Fruit fly (Drosophila melanogaster) whole organism, embryonic: ENCODE results near the gene Sas-4.

ENCODE experiments used
- Bgb ChIP-seq: fragments of 200-800 bp; sonication (Bioruptor generic); IDR thresholded peaks from 2 replicates; pipeline ENCODE4 v1.3.6; 2022; ENCODE audit warnings: missing biosample characterization, missing genetic modification characterization; ENCODE audit not compliant: partially characterized antibody
- BtbVII ChIP-seq: fragments of 200-800 bp; sonication (Bioruptor generic); optimal IDR thresholded peaks from 3 replicates; lab custom pipeline; 2017; ENCODE audit warnings: missing biosample characterization, mild to moderate bottlenecking, missing genetic modification characterization
- C15 ChIP-seq: fragments of 200-800 bp; sonication (Bioruptor generic); IDR thresholded peaks from 3 replicates; pipeline ENCODE4 v1.3.6; 2022; ENCODE audit warnings: missing biosample characterization, missing genetic modification characterization
- CG10654 ChIP-seq: fragments of 200-800 bp; sonication (Bioruptor generic); optimal IDR thresholded peaks from 2 replicates; lab custom pipeline; 2016; ENCODE audit warnings: missing biosample characterization, missing genetic modification characterization
- CG12659 ChIP-seq: fragments of 200-800 bp; sonication (Bioruptor generic); optimal IDR thresholded peaks from 3 replicates; lab custom pipeline; 2017; ENCODE audit warnings: mild to moderate bottlenecking, missing biosample characterization, missing genetic modification reagents, missing genetic modification characterization
- CG13287 ChIP-seq: fragments of 200-800 bp; sonication (Bioruptor generic); IDR thresholded peaks from 2 replicates; pipeline ENCODE4 v1.3.6; 2022; ENCODE audit warnings: missing biosample characterization, missing genetic modification characterization; ENCODE audit not compliant: partially characterized antibody
- CG13894 ChIP-seq: fragments of 200-800 bp; sonication (Bioruptor generic); optimal IDR thresholded peaks from 3 replicates; lab custom pipeline; 2018; ENCODE audit warnings: missing biosample characterization, mild to moderate bottlenecking, missing genetic modification characterization, moderate library complexity
- CG16813 ChIP-seq: fragments of 200-800 bp; sonication (Bioruptor generic); IDR thresholded peaks from 3 replicates; pipeline ENCODE4 v1.3.6; 2022; ENCODE audit warnings: missing biosample characterization, missing genetic modification characterization; ENCODE audit not compliant: partially characterized antibody
- CG17359 ChIP-seq: fragments of 200-800 bp; sonication (Bioruptor generic); optimal IDR thresholded peaks from 3 replicates; lab custom pipeline; 2018; ENCODE audit warnings: missing biosample characterization, mild to moderate bottlenecking, missing genetic modification characterization, moderate library complexity
- CG1792 ChIP-seq: fragments of 200-800 bp; sonication (Bioruptor generic); optimal IDR thresholded peaks from 2 replicates; lab custom pipeline; 2016; ENCODE audit warnings: missing biosample characterization, missing genetic modification characterization
- CG32772 ChIP-seq: fragments of 200-800 bp; sonication (Bioruptor generic); IDR thresholded peaks from 2 replicates; pipeline ENCODE4 v1.3.6; 2022; ENCODE audit warnings: missing biosample characterization, missing genetic modification characterization
- CG34224 ChIP-seq: fragments of 200-800 bp; sonication (Bioruptor generic); IDR thresholded peaks from 3 replicates; pipeline ENCODE4 v1.3.6; 2022; ENCODE audit warnings: missing biosample characterization, missing genetic modification characterization; ENCODE audit not compliant: partially characterized antibody
- CG3838 ChIP-seq: fragments of 200-800 bp; sonication (Bioruptor generic); optimal IDR thresholded peaks from 3 replicates; lab custom pipeline; 2016; ENCODE audit warnings: missing biosample characterization, missing genetic modification characterization
- CG7963 ChIP-seq: fragments of 200-800 bp; sonication (Bioruptor generic); IDR thresholded peaks from 3 replicates; pipeline ENCODE4 v1.3.6; 2022; ENCODE audit warnings: missing biosample characterization, missing genetic modification characterization; ENCODE audit not compliant: partially characterized antibody
- CG9727 ChIP-seq: fragments of 200-800 bp; sonication (Bioruptor generic); optimal IDR thresholded peaks from 3 replicates; lab custom pipeline; 2017; ENCODE audit warnings: missing biosample characterization, mild to moderate bottlenecking, missing genetic modification characterization
- CTCF ChIP-seq: fragments of 200-800 bp; sonication (Bioruptor generic); optimal IDR thresholded peaks from 2 replicates; lab custom pipeline; 2017; ENCODE audit warnings: missing biosample characterization, mild to moderate bottlenecking, missing genetic modification characterization, moderate library complexity
- Doc2 ChIP-seq: fragments of 200-800 bp; sonication (Bioruptor generic); IDR thresholded peaks from 2 replicates; pipeline ENCODE4 v1.3.6; 2022; ENCODE audit warnings: missing biosample characterization, missing genetic modification characterization
- Eip74EF ChIP-seq, 2 experiments: fragments of 200-800 bp in 1 of 2; fragments of >200 bp in 1 of 2; sonication (Bioruptor generic) in 1 of 2; optimal IDR thresholded peaks; 2 replicates each; lab custom pipeline; 2017 to 2019; ENCODE audit warnings: missing biosample characterization in 2 of 2, missing genetic modification characterization in 2 of 2, mild to moderate bottlenecking in 1 of 2, moderate library complexity in 1 of 2
- Ets97D ChIP-seq: fragments of 200-800 bp; sonication (Bioruptor generic); optimal IDR thresholded peaks from 3 replicates; lab custom pipeline; 2016; ENCODE audit warnings: missing biosample characterization, missing genetic modification characterization
- Gsc ChIP-seq: fragments of 200-800 bp; sonication (Bioruptor generic); IDR thresholded peaks from 2 replicates; pipeline ENCODE4 v1.3.6; 2022; ENCODE audit warnings: missing biosample characterization, missing genetic modification characterization
- HLH4C ChIP-seq: fragments of 200-800 bp; sonication (Bioruptor generic); IDR thresholded peaks from 3 replicates; pipeline ENCODE4 v1.3.6; 2022; ENCODE audit warnings: missing biosample characterization, missing genetic modification characterization; ENCODE audit not compliant: partially characterized antibody
- HLHmδ ChIP-seq: fragments of 200-800 bp; sonication (Bioruptor generic); optimal IDR thresholded peaks from 2 replicates; lab custom pipeline; 2018; ENCODE audit warnings: missing biosample characterization, mild to moderate bottlenecking, missing genetic modification characterization, moderate library complexity
- Hr78 ChIP-seq, 2 experiments: fragments of 200-800 bp in 1 of 2; fragments of >200 bp in 1 of 2; sonication (Bioruptor generic) in 1 of 2; optimal IDR thresholded peaks; 2 replicates each; lab custom pipeline; 2017 to 2019; ENCODE audit warnings: missing biosample characterization in 2 of 2, missing genetic modification characterization in 2 of 2, mild to moderate bottlenecking in 1 of 2, moderate library complexity in 1 of 2
- NK7.1 ChIP-seq: fragments of 200-800 bp; sonication (Bioruptor generic); optimal IDR thresholded peaks from 3 replicates; lab custom pipeline; 2016; ENCODE audit warnings: missing biosample characterization, missing genetic modification characterization
- Nf-YC ChIP-seq: fragments of 200-800 bp; optimal IDR thresholded peaks from 3 replicates; lab custom pipeline; 2019; ENCODE audit warnings: missing biosample characterization, mild to moderate bottlenecking, missing genetic modification characterization, moderate library complexity
- Tbp ChIP-seq: fragments of >200 bp; optimal IDR thresholded peaks from 2 replicates; lab custom pipeline; 2018; ENCODE audit warnings: missing biosample characterization, missing genetic modification characterization
- aop ChIP-seq: fragments of 200-800 bp; sonication (Bioruptor generic); IDR thresholded peaks from 2 replicates; pipeline ENCODE4 v1.3.6; 2022; ENCODE audit warnings: missing biosample characterization, missing genetic modification characterization
- az2 ChIP-seq: fragments of 200-800 bp; sonication (Bioruptor generic); optimal IDR thresholded peaks from 3 replicates; lab custom pipeline; 2016; ENCODE audit warnings: missing biosample characterization, missing genetic modification characterization
- bab2 ChIP-seq: fragments of 200-800 bp; sonication (Bioruptor generic); optimal IDR thresholded peaks from 2 replicates; lab custom pipeline; 2016; ENCODE audit warnings: missing biosample characterization, missing genetic modification characterization
- cas ChIP-seq: fragments of 200-800 bp; sonication (Bioruptor generic); IDR thresholded peaks from 2 replicates; pipeline ENCODE4 v1.3.6; 2022; ENCODE audit warnings: missing biosample characterization, missing genetic modification characterization
- chn ChIP-seq: fragments of 200-800 bp; sonication (Bioruptor generic); optimal IDR thresholded peaks from 2 replicates; lab custom pipeline; 2016; ENCODE audit warnings: missing biosample characterization, missing genetic modification characterization
- cwo ChIP-seq: fragments of 200-800 bp; sonication (Bioruptor generic); optimal IDR thresholded peaks from 3 replicates; lab custom pipeline; 2017; ENCODE audit warnings: missing biosample characterization, missing genetic modification characterization, mild to moderate bottlenecking, moderate library complexity, missing genetic modification reagents
- hbn ChIP-seq: fragments of 200-800 bp; sonication (Bioruptor generic); IDR thresholded peaks from 2 replicates; pipeline ENCODE4 v1.3.6; 2022; ENCODE audit warnings: missing biosample characterization, missing genetic modification characterization; ENCODE audit not compliant: partially characterized antibody
- inv ChIP-seq: fragments of 200-800 bp; sonication (Bioruptor generic); IDR thresholded peaks from 2 replicates; pipeline ENCODE4 v1.3.6; 2022; ENCODE audit warnings: missing biosample characterization, missing genetic modification characterization; ENCODE audit not compliant: partially characterized antibody
- klu ChIP-seq: fragments of 200-800 bp; sonication (Bioruptor generic); IDR thresholded peaks from 2 replicates; pipeline ENCODE4 v1.3.6; 2022; ENCODE audit warnings: missing biosample characterization, missing genetic modification characterization
- knrl ChIP-seq: fragments of 200-800 bp; sonication (Bioruptor generic); IDR thresholded peaks from 3 replicates; pipeline ENCODE4 v1.3.6; 2022; ENCODE audit warnings: missing biosample characterization, missing genetic modification characterization; ENCODE audit not compliant: partially characterized antibody
- lab ChIP-seq: fragments of 200-800 bp; sonication (Bioruptor generic); optimal IDR thresholded peaks from 3 replicates; lab custom pipeline; 2017; ENCODE audit warnings: missing biosample characterization, missing genetic modification characterization, mild to moderate bottlenecking, moderate library complexity, missing genetic modification reagents
- lilli ChIP-seq: fragments of 200-800 bp; sonication (Bioruptor generic); optimal IDR thresholded peaks from 3 replicates; lab custom pipeline; 2016; ENCODE audit warnings: missing biosample characterization, missing genetic modification characterization
- maf-S ChIP-seq: fragments of 200-800 bp; sonication (Bioruptor generic); optimal IDR thresholded peaks from 2 replicates; lab custom pipeline; 2016; ENCODE audit warnings: missing biosample characterization, missing genetic modification characterization
- mirr ChIP-seq: fragments of 200-800 bp; sonication (Bioruptor generic); optimal IDR thresholded peaks from 3 replicates; lab custom pipeline; 2018; ENCODE audit warnings: missing biosample characterization, mild to moderate bottlenecking, missing genetic modification characterization
- nerfin-2 ChIP-seq: fragments of 200-800 bp; sonication (Bioruptor generic); IDR thresholded peaks from 2 replicates; pipeline ENCODE4 v1.3.6; 2022; ENCODE audit warnings: missing biosample characterization, missing genetic modification characterization; ENCODE audit not compliant: partially characterized antibody
- nom ChIP-seq: fragments of 200-800 bp; sonication (Bioruptor generic); optimal IDR thresholded peaks from 2 replicates; lab custom pipeline; 2017; ENCODE audit warnings: missing biosample characterization, missing genetic modification characterization, mild to moderate bottlenecking, moderate library complexity, missing genetic modification reagents
- pfk ChIP-seq: fragments of 200-800 bp; sonication (Bioruptor generic); optimal IDR thresholded peaks from 2 replicates; lab custom pipeline; 2018; ENCODE audit warnings: missing biosample characterization, mild to moderate bottlenecking, missing genetic modification characterization, moderate library complexity
- row ChIP-seq: fragments of 200-800 bp; sonication (Bioruptor generic); IDR thresholded peaks from 3 replicates; pipeline ENCODE4 v1.3.6; 2022; ENCODE audit warnings: missing biosample characterization, missing genetic modification characterization
- stc ChIP-seq: fragments of 200-800 bp; sonication (Bioruptor generic); IDR thresholded peaks from 2 replicates; pipeline ENCODE4 v1.3.6; 2022; ENCODE audit warnings: missing biosample characterization, missing genetic modification characterization
- toy ChIP-seq: fragments of 200-800 bp; sonication (Bioruptor generic); IDR thresholded peaks from 2 replicates; pipeline ENCODE4 v1.3.6; 2022; ENCODE audit warnings: missing biosample characterization, missing genetic modification characterization
- zen2 ChIP-seq: fragments of 200-800 bp; sonication (Bioruptor generic); IDR thresholded peaks from 3 replicates; pipeline ENCODE4 v1.3.6; 2022; ENCODE audit warnings: missing biosample characterization, missing genetic modification characterization; ENCODE audit not compliant: partially characterized antibody
- zfh1 ChIP-seq: fragments of 200-800 bp; sonication (Bioruptor generic); IDR thresholded peaks from 3 replicates; pipeline ENCODE4 v1.3.6; 2022; ENCODE audit warnings: missing biosample characterization, missing genetic modification characterization

Sas-4 gene

dm6 chr3R:7129280-7130069 lies 21.7 kb upstream of the Sas-4 start, which contains the start of gene CG31248 (continued):
- peak; percentile 39 for TF ChIP-seq CG13894 (tag; lab: Kevin White, UChicago)
- no peak for TF ChIP-seq maf-S (GFP tag; lab: Kevin White, UChicago)
- peak; percentile 10 for TF ChIP-seq CG1792 (GFP tag; lab: Kevin White, UChicago)
- TF ChIP-seq Doc2 (GFP tag; lab: Robert Waterston, UW) = no peak
- no peak for TF ChIP-seq CG3838 (GFP tag; lab: Kevin White, UChicago)
- no peak for TF ChIP-seq zen2 (GFP tag; lab: Robert Waterston, UW)
- peak; percentile 95 for TF ChIP-seq cwo (GFP tag; lab: Kevin White, UChicago)
- TF ChIP-seq nom (GFP tag; lab: Kevin White, UChicago) = no peak
- no peak for TF ChIP-seq row (GFP tag; lab: Robert Waterston, UW)
- no peak for TF ChIP-seq chn
- no peak for TF ChIP-seq lilli (GFP tag; lab: Kevin White, UChicago)
- TF ChIP-seq HLHmδ (GFP tag; lab: Kevin White, UChicago) = no peak
- TF ChIP-seq stc (GFP tag; lab: Robert Waterston, UW) = no peak
- TF ChIP-seq hbn (GFP tag; lab: Robert Waterston, UW) = peak; percentile 30; the same call in 1 of the 2 replicates
- TF ChIP-seq CTCF (GFP tag; lab: Kevin White, UChicago) = peak; percentile 74
- no peak for TF ChIP-seq toy
- no peak for TF ChIP-seq Hr78 (GFP tag; optimal IDR thresholded peaks at IDR 0.05; lab: Kevin White, UChicago)
- peak; percentile 36 for TF ChIP-seq Nf-YC (tag; lab: Kevin White, UChicago)
- no peak for TF ChIP-seq C15 (GFP tag; lab: Robert Waterston, UW)
- TF ChIP-seq inv (GFP tag; lab: Robert Waterston, UW) = peak; percentile 10; the same call in 1 of the 2 replicates
- TF ChIP-seq CG34224 = peak; percentile 63; the same call in 1 of the 3 replicates
- TF ChIP-seq Bgb (GFP tag; lab: Robert Waterston, UW) = peak; percentile 79
- no peak for TF ChIP-seq CG9727 (GFP tag; lab: Kevin White, UChicago)
- peak; percentile 17 for TF ChIP-seq CG12659 (GFP tag; lab: Kevin White, UChicago)
- no peak for TF ChIP-seq cas (GFP tag; lab: Robert Waterston, UW)
- TF ChIP-seq az2 (GFP tag; lab: Kevin White, UChicago) = no peak
- no peak for TF ChIP-seq Tbp
- TF ChIP-seq bab2 (GFP tag; lab: Kevin White, UChicago) = no peak
- TF ChIP-seq knrl (GFP tag; lab: Robert Waterston, UW) = peak; percentile 58
- TF ChIP-seq NK7.1 (GFP tag; lab: Kevin White, UChicago) = no peak
- no peak for TF ChIP-seq Ets97D (GFP tag; lab: Kevin White, UChicago)
- TF ChIP-seq lab (GFP tag; lab: Kevin White, UChicago) = peak; percentile 26
- TF ChIP-seq mirr (GFP tag; lab: Kevin White, UChicago) = peak; percentile 28
- peak; percentile 63; the same call in 2 of the 3 replicates for TF ChIP-seq CG7963
- no peak for TF ChIP-seq Gsc (GFP tag; lab: Robert Waterston, UW)
- TF ChIP-seq HLH4C (GFP tag; lab: Robert Waterston, UW) = peak; percentile 63
- peak; percentile 84 for TF ChIP-seq CG16813 (GFP tag; lab: Robert Waterston, UW)
- no peak for TF ChIP-seq pfk (GFP tag; lab: Kevin White, UChicago)
- peak in 1 of 2 experiments; percentile 53 for TF ChIP-seq Eip74EF (GFP tag; optimal IDR thresholded peaks at IDR 0.05; lab: Kevin White, UChicago)
- peak; percentile 63 for TF ChIP-seq BtbVII (GFP tag; lab: Kevin White, UChicago)
- TF ChIP-seq nerfin-2 = peak; percentile 77
- TF ChIP-seq klu = no peak
- no peak for TF ChIP-seq aop
- TF ChIP-seq zfh1 (GFP tag; lab: Robert Waterston, UW) = no peak; the same call in 2 of the 3 replicates
- TF ChIP-seq CG17359 = no peak
- peak; percentile 40; the same call in 1 of the 2 replicates for TF ChIP-seq CG13287
- no peak for TF ChIP-seq CG10654
- no peak for TF ChIP-seq CG32772
